Worm (Caenorhabditis elegans): ENCODE results near the gene ddl-3.

The ddl-3 gene

DNA sequence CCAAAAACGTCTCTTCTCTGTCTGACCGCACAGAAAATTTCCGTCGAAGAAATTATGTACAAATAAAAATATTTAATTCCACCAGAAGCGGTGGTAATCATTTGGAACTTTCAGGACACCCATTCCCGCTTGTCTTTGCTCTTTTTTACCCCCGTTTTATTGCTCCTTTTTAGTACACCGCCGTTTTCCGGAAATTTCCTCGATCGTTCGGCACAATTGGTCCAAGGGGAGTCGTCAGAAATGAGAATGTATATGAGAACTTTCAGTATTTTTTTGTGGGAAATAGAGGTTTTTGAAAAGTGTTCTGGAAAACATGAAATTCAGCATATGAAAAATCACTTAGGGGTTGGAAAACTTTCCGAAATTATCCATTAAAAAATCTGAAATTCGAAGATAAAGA is 36.5 kb upstream of the ddl-3 start:
- no peak for TF ChIP-seq C04F5.9 (tag; optimal IDR thresholded peaks at IDR 0.05)
- TF ChIP-seq nhr-19 (GFP tag; conservative IDR thresholded peaks at IDR 0.05), result no peak
- peak; percentile 50 for TF ChIP-seq nhr-85 (tag)

DNA sequence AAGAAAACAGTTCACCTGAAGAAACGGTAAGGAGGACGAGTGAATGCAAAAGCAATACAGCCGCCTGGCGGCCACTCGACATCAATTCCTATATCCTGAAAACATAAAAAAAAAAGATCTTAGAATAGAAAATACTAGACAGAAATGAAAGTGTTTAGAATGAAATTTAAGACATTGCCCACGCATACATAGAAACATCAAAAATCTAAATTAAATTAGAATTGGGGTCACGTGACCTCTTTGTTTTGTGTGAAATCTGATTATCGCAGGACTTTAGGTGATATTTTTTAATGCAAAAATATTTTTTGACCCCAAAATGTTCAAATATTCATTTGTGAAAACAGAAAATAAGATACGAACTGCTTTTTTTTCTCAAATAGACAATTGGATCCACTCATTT is 33.5 kb upstream of the ddl-3 start, which contains the start of gene acr-20:
acr-20 (minus strand) TSS at position 101 of the 400 bp plus-strand sequence.
- TF ChIP-seq lsy-2 (tag; optimal IDR thresholded peaks at IDR 0.05) (no peak), Y116A8C.19 (tag; optimal IDR thresholded peaks at IDR 0.05; ENCODE audit: borderline replicate concordance) (no peak), tlp-1 (tag; optimal IDR thresholded peaks at IDR 0.05) (no peak), efl-3 (GFP tag; optimal IDR thresholded peaks at IDR 0.05) (no peak), swsn-7 (tag; optimal IDR thresholded peaks at IDR 0.05) (no peak), sox-4 (tag; optimal IDR thresholded peaks at IDR 0.05) (no peak), nhr-20 (tag; optimal IDR thresholded peaks at IDR 0.05) (no peak), nhr-90 (tag; optimal IDR thresholded peaks at IDR 0.05; ENCODE audit: poor library complexity) (no peak)

DNA sequence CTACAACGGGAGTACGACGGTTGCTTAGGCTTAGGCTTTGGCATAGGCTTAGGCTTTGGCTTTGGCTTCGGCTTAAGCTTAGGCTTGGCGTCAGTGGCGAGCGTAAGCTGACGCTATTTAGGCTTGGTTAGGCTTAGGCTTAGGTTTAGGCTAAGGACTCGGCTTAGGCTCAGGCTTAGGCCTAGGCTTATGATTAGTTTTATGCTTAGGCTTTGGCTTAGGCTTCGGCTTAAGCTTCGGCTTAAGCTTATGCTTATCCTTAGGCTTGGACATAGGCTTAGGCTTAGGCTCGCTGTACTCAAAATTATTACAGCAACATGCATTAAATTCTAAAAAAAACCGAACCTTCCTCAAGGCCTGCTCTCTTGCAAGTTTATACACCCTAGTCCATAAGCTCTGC is 30.3 kb upstream of the ddl-3 start:
- TF ChIP-seq zip-4 (GFP tag; optimal IDR thresholded peaks at IDR 0.05) (no peak), hlh-4 (tag; optimal IDR thresholded peaks at IDR 0.05) (no peak), nhr-47 (tag; optimal IDR thresholded peaks at IDR 0.05) (no peak), nhr-84 (tag; optimal IDR thresholded peaks at IDR 0.05) (no peak), fos-1 (tag; optimal IDR thresholded peaks at IDR 0.05) (no peak), ama-1 (optimal IDR thresholded peaks at IDR 0.05) (no peak), nhr-20 (tag; optimal IDR thresholded peaks at IDR 0.05) (no peak), efl-3 (GFP tag; optimal IDR thresholded peaks at IDR 0.05) (no peak), pqm-1 (tag; optimal IDR thresholded peaks at IDR 0.05) (no peak), ces-1 (GFP tag; optimal IDR thresholded peaks at IDR 0.05) (no peak), fkh-8 (tag; optimal IDR thresholded peaks at IDR 0.05) (no peak), tbx-2 (tag; optimal IDR thresholded peaks at IDR 0.05) (no peak), ceh-63 (GFP tag; optimal IDR thresholded peaks at IDR 0.05) (no peak)

DNA sequence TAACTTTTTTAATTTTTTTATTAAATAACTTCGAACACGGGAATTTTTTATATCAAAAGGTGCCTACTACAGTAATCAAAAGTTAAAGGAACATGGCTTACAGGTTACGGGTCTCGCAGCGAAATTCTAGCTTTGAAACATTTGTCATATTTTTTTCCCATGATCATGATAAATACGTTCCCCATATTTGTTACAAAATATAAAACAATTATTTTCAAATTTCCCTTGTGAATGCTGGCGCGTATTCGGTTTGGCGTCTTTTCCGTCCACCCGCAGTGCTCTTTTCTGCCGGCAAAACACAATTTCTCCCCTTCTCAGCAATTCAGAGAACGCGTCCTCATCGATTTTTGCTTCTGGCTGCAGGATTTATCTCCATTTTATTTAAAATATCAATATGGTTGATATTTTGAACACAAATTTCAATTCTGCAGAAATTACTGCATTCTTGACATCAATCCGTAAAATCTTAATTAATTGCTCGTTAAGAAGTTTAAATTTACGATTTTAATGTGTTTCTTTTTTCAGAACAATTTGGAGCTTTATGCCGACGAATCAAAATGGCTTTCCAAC is 21.0 kb upstream of the ddl-3 start, which contains the start of gene imb-2:
imb-2 (plus strand) TSS at position 520 of the 570 bp plus-strand sequence.
- no peak for TF ChIP-seq vab-15 (tag; optimal IDR thresholded peaks at IDR 0.05)
- TF ChIP-seq lin-14 (GFP tag; optimal IDR thresholded peaks at IDR 0.05), result peak; percentile 75
- no peak for TF ChIP-seq mef-2 (tag; optimal IDR thresholded peaks at IDR 0.05)
- peak; percentile 73 for TF ChIP-seq nhr-71 (tag; optimal IDR thresholded peaks at IDR 0.05)
- TF ChIP-seq snu-23 (GFP tag; optimal IDR thresholded peaks at IDR 0.05), result peak; percentile 46
- peak; percentile 30 for TF ChIP-seq nhr-20 (tag; optimal IDR thresholded peaks at IDR 0.05)
- TF ChIP-seq dsc-1 (tag; optimal IDR thresholded peaks at IDR 0.05), result peak; percentile 34
- TF ChIP-seq nhr-28 (tag; optimal IDR thresholded peaks at IDR 0.05), result no peak
- no peak for TF ChIP-seq pqm-1 (tag; optimal IDR thresholded peaks at IDR 0.05)
- peak; percentile 9; the same call in 1 of the 2 replicates for TF ChIP-seq isw-1 (GFP tag; IDR thresholded peaks at IDR 0.05)
- TF ChIP-seq tlp-1 (tag; optimal IDR thresholded peaks at IDR 0.05), result no peak
- TF ChIP-seq skn-1 (tag; optimal IDR thresholded peaks at IDR 0.05), result no peak
- no peak for TF ChIP-seq ceh-90 (tag; optimal IDR thresholded peaks at IDR 0.05)
- TF ChIP-seq unc-86 (tag; optimal IDR thresholded peaks at IDR 0.05), result peak; percentile 33
- no peak for TF ChIP-seq unc-62 (GFP tag; optimal IDR thresholded peaks at IDR 0.05)
- peak; percentile 49 for TF ChIP-seq lin-13 (GFP tag; optimal IDR thresholded peaks at IDR 0.05)
- peak; percentile 75 to 82 for TF ChIP-seq lin-35 (GFP tag; optimal IDR thresholded peaks at IDR 0.05)
- no peak for TF ChIP-seq mep-1 (tag; optimal IDR thresholded peaks at IDR 0.05)
- peak in 1 of 3 experiments; percentile 62 for TF ChIP-seq ceh-82 (tag; optimal IDR thresholded peaks at IDR 0.05)
- TF ChIP-seq xbp-1 (tag; optimal IDR thresholded peaks at IDR 0.05), result peak; percentile 9
- no peak for TF ChIP-seq elt-3 (tag; optimal IDR thresholded peaks at IDR 0.05)
- TF ChIP-seq swsn-7 (tag; optimal IDR thresholded peaks at IDR 0.05), result peak; percentile 45
- TF ChIP-seq nhr-77 (tag; optimal IDR thresholded peaks at IDR 0.05), result peak; percentile 72
- no peak for TF ChIP-seq ces-1 (GFP tag; optimal IDR thresholded peaks at IDR 0.05)
- TF ChIP-seq nhr-47 (tag; optimal IDR thresholded peaks at IDR 0.05), result peak; percentile 46
- no peak for TF ChIP-seq nhr-76 (tag; optimal IDR thresholded peaks at IDR 0.05)
- peak; percentile 73 to 77 for TF ChIP-seq efl-1 (optimal IDR thresholded peaks at IDR 0.05)
- peak; percentile 74 to 96 for TF ChIP-seq efl-1 (GFP tag; optimal IDR thresholded peaks at IDR 0.05 in 1 of 2)
- TF ChIP-seq lsy-2 (tag; optimal IDR thresholded peaks at IDR 0.05), result peak; percentile 61 to 86
- no peak for TF ChIP-seq sup-37 (GFP tag; optimal IDR thresholded peaks at IDR 0.05)
- peak; percentile 5 for TF ChIP-seq fkh-10 (GFP tag; optimal IDR thresholded peaks at IDR 0.05)
- TF ChIP-seq nhr-85 (tag), result peak; percentile 19
- TF ChIP-seq irx-1 (tag; optimal IDR thresholded peaks at IDR 0.05), result no peak
- peak; percentile 34 for TF ChIP-seq snpc-4 (tag; optimal IDR thresholded peaks at IDR 0.05)

Measured in whole organism, L1 larva.